Fruit fly (Drosophila melanogaster) whole organism, pupa: ENCODE results near the gene CG15020.

Experiments used
- CG13204 ChIP-seq: fragments of 200-800 bp; sonication (Bioruptor generic); optimal IDR thresholded peaks from 2 replicates; lab custom pipeline; 2018; ENCODE audit warnings: missing biosample characterization, mild to moderate bottlenecking, missing genetic modification characterization, moderate library complexity
- CG15710 ChIP-seq: fragments of 200-800 bp; sonication (Bioruptor generic); optimal IDR thresholded peaks from 2 replicates; lab custom pipeline; 2018; ENCODE audit warnings: missing biosample characterization, mild to moderate bottlenecking, missing genetic modification characterization, moderate library complexity
- CG17806 ChIP-seq: fragments of 200-800 bp; sonication (Bioruptor generic); optimal IDR thresholded peaks from 2 replicates; lab custom pipeline; 2018; ENCODE audit warnings: missing biosample characterization, mild to moderate bottlenecking, missing genetic modification characterization, moderate library complexity
- CG8301 ChIP-seq: fragments of 200-800 bp; sonication (Bioruptor generic); optimal IDR thresholded peaks from 2 replicates; lab custom pipeline; 2018; ENCODE audit warnings: missing biosample characterization, mild to moderate bottlenecking, missing genetic modification characterization
- D1 ChIP-seq: fragments of 200-800 bp; sonication (Bioruptor generic); optimal IDR thresholded peaks from 2 replicates; lab custom pipeline; 2018; ENCODE audit warnings: missing biosample characterization, mild to moderate bottlenecking, missing genetic modification characterization, moderate library complexity
- Ets98B ChIP-seq: fragments of 200-800 bp; sonication (Bioruptor generic); IDR thresholded peaks from 2 replicates; pipeline ENCODE4 v1.3.6; 2022; ENCODE audit warnings: missing biosample characterization, missing genetic modification characterization
- Pif1B ChIP-seq: fragments of 200-800 bp; sonication (Bioruptor generic); optimal IDR thresholded peaks from 3 replicates; lab custom pipeline; 2016; ENCODE audit warnings: missing biosample characterization, missing genetic modification characterization
- Snoo ChIP-seq: fragments of 200-800 bp; sonication (Bioruptor generic); optimal IDR thresholded peaks from 3 replicates; lab custom pipeline; 2017; ENCODE audit warnings: missing biosample characterization, mild to moderate bottlenecking, missing genetic modification characterization, inconsistent platforms
- fd96Ca ChIP-seq: fragments of 200-800 bp; sonication (Bioruptor generic); IDR thresholded peaks from 3 replicates; pipeline ENCODE4 v1.3.6; 2022; ENCODE audit warnings: missing biosample characterization, missing genetic modification characterization
- gl ChIP-seq: fragments of 200-800 bp; sonication (Bioruptor generic); optimal IDR thresholded peaks from 2 replicates; lab custom pipeline; 2018; ENCODE audit warnings: missing biosample characterization, mild to moderate bottlenecking, missing genetic modification characterization
- rn ChIP-seq: fragments of 200-800 bp; sonication (Bioruptor generic); IDR thresholded peaks from 2 replicates; pipeline ENCODE4 v1.3.6; 2022; ENCODE audit warnings: missing biosample characterization, missing genetic modification characterization

DNA sequence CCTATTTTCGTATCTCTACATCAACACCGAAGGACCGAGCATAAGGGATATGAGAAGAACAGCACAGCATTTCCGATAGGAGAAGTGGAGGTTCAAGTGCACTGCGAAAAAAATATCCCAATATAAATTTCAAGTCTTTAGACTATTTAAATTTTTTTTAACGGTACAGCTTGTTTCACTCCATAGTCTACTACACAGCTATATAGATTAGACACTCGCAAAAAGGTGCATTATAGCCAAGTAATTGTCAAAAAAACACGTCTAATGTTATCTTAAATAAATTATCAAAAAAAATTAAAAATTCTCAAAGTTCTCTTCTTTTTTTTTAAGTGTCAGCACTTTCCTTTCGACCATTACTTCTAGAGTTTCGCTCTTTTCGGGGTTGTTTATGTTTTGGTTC, 42.6 kb upstream of the CG15020 start:
- TF ChIP-seq Snoo: no peak
- no peak for TF ChIP-seq gl
- peak; percentile 12 for TF ChIP-seq Pif1B (GFP tag; lab: Kevin White, UChicago)
- TF ChIP-seq CG17806 (tag; lab: Kevin White, UChicago): peak; percentile 38
- no peak for TF ChIP-seq CG8301
- no peak for TF ChIP-seq Ets98B
- no peak for TF ChIP-seq fd96Ca (GFP tag; lab: Robert Waterston, UW)
- no peak for TF ChIP-seq CG13204 (GFP tag; lab: Kevin White, UChicago)
- TF ChIP-seq D1 (tag; lab: Kevin White, UChicago): no peak
- TF ChIP-seq CG15710 (tag; lab: Kevin White, UChicago): peak; percentile 69
- no peak for TF ChIP-seq rn
